Worm (Caenorhabditis elegans) whole organism, early embryonic: ENCODE data around the gene Y69A2AR.31.

Experiments
- B0310.2 ChIP-seq: sonication (generic microtip); optimal IDR thresholded peaks from 2 replicates; lab custom pipeline; 2016; ENCODE audit warnings: mild to moderate bottlenecking, missing genetic modification characterization, missing compliant biosample characterization
- aly-1 ChIP-seq: sonication (generic microtip); optimal IDR thresholded peaks from 2 replicates; lab custom pipeline; 2016; ENCODE audit warnings: missing genetic modification characterization, missing compliant biosample characterization
- ama-1 ChIP-seq: fragments of 150-350 bp; optimal IDR thresholded peaks from 2 replicates; lab custom pipeline; 2014
- ceh-36 ChIP-seq: sonication (generic microtip); optimal IDR thresholded peaks from 2 replicates; lab custom pipeline; 2016; ENCODE audit warnings: missing genetic modification characterization, inconsistent platforms, missing compliant biosample characterization
- ets-7 ChIP-seq: sonication (generic microtip); optimal IDR thresholded peaks from 2 replicates; lab custom pipeline; 2016; ENCODE audit warnings: missing genotype, missing genetic modification characterization, missing compliant biosample characterization
- hmbx-1 ChIP-seq: sonication (generic microtip); optimal IDR thresholded peaks from 2 replicates; lab custom pipeline; 2016; ENCODE audit warnings: mild to moderate bottlenecking, missing genetic modification characterization, missing compliant biosample characterization
- hmg-4 ChIP-seq: fragments of 200-800 bp; sonication (Bioruptor generic); optimal IDR thresholded peaks from 2 replicates; lab custom pipeline; 2018; ENCODE audit warnings: mild to moderate bottlenecking, missing genetic modification characterization, missing compliant biosample characterization
- hnd-1 ChIP-seq: sonication (generic microtip); optimal IDR thresholded peaks from 2 replicates; lab custom pipeline; 2016; ENCODE audit warnings: missing genetic modification characterization, missing compliant biosample characterization
- tra-4 ChIP-seq: sonication (generic microtip); optimal IDR thresholded peaks from 2 replicates; lab custom pipeline; 2017; ENCODE audit warnings: missing genetic modification characterization, missing compliant biosample characterization

ce11 chrIV:2712935-2713334 is 49.1 kb upstream of the Y69A2AR.31 start, which contains the start of gene Y94H6A.12:
- TF ChIP-seq tra-4 (tag; lab: Kevin White, UChicago) (no peak), ets-7 (tag; lab: Kevin White, UChicago) (no peak), B0310.2 (tag; lab: Kevin White, UChicago) (no peak), aly-1 (no peak), hmg-4 (GFP tag; lab: Kevin White, UChicago) (no peak), hnd-1 (no peak), ceh-36 (tag; lab: Kevin White, UChicago) (no peak), ama-1 (lab: Kevin White, UChicago) (no peak), hmbx-1 (no peak)
